Worm (Caenorhabditis elegans) whole organism, late embryonic: ENCODE data around the gene pqn-13.

Experiments
- ama-1 ChIP-seq: fragments of 150-350 bp; optimal IDR thresholded peaks from 2 replicates; lab custom pipeline; 2014
- ceh-48 ChIP-seq: sonication (generic microtip); optimal IDR thresholded peaks from 2 replicates; lab custom pipeline; 2016; ENCODE audit warnings: missing genetic modification characterization, inconsistent platforms, missing compliant biosample characterization
- elt-2 ChIP-seq: sonication (generic microtip); optimal IDR thresholded peaks from 2 replicates; lab custom pipeline; 2016; ENCODE audit warnings: missing genetic modification reagents, missing genetic modification characterization, missing compliant biosample characterization
- rnt-1 ChIP-seq: sonication (generic microtip); optimal IDR thresholded peaks from 2 replicates; lab custom pipeline; 2016; ENCODE audit warnings: missing genetic modification characterization, missing compliant biosample characterization
- tbx-2 ChIP-seq: sonication (generic microtip); optimal IDR thresholded peaks from 2 replicates; lab custom pipeline; 2016; ENCODE audit warnings: missing genetic modification characterization, missing compliant biosample characterization
- unc-86 ChIP-seq: sonication (generic microtip); optimal IDR thresholded peaks from 2 replicates; lab custom pipeline; 2016; ENCODE audit warnings: missing genetic modification characterization, missing compliant biosample characterization

ce11 chrV:5630792-5631191 is 45.1 kb downstream of the pqn-13 start, which contains the start of gene acy-4:
- TF ChIP-seq unc-86 (tag; lab: Kevin White, UChicago) (no peak), ceh-48 (no peak), tbx-2 (tag; lab: Kevin White, UChicago) (no peak), elt-2 (tag; lab: Kevin White, UChicago) (no peak), rnt-1 (tag; lab: Kevin White, UChicago) (no peak), ama-1 (lab: Kevin White, UChicago) (no peak)
